Worm (Caenorhabditis elegans): ENCODE measurements around the gene alh-6.
A peak's percentile ranks its signal among the peaks of the same experiment; 100 is the strongest.

DNA sequence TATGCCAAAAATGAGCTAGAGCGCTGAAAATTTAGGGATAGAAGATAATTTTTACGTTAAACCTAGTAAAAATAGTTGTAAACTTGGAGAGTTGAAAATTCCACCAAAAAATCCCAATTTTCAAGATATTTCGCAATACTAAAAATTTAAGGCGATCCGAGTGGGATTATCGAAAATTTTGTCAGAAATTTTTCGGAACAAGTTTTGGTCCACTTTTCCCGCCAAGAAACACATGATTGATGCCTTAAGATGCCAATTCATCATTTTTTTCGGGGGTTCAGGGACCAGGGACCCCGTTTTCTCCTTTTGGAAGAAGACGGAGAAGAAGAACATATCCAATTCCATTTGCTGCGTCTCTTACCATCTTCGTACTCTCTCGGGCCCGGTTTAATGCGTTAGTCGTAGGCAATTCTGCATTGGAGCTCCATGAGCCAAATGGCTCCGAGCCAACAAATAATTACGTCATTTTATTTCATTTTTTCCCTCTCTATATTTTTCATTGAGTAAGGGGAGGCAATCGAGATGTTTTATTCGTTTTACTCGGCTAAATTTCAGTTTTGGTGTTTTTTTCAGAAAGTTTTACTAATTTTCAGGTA lies 34.7 kb upstream of the alh-6 start:
- no peak for TF ChIP-seq elt-2 (tag; optimal IDR thresholded peaks at IDR 0.05)
- no peak for TF ChIP-seq ceh-82 (tag; optimal IDR thresholded peaks at IDR 0.05)
- no peak for TF ChIP-seq zag-1 (tag; optimal IDR thresholded peaks at IDR 0.05)
- TF ChIP-seq fos-1 (tag; optimal IDR thresholded peaks at IDR 0.05): no peak
- TF ChIP-seq unc-62 (GFP tag; optimal IDR thresholded peaks at IDR 0.05): peak; percentile 29
- TF ChIP-seq snpc-4 (tag; optimal IDR thresholded peaks at IDR 0.05): no peak
- no peak for TF ChIP-seq R02D3.7 (tag; optimal IDR thresholded peaks at IDR 0.05)
- TF ChIP-seq ceh-9 (tag; optimal IDR thresholded peaks at IDR 0.05): no peak
- TF ChIP-seq egl-27 (tag; optimal IDR thresholded peaks at IDR 0.05): no peak
- TF ChIP-seq lin-39 (tag; optimal IDR thresholded peaks at IDR 0.05): peak; percentile 90
- no peak for TF ChIP-seq tbx-2 (tag; optimal IDR thresholded peaks at IDR 0.05)
- TF ChIP-seq ama-1 (optimal IDR thresholded peaks at IDR 0.05): no peak
- no peak for TF ChIP-seq elt-3 (tag; optimal IDR thresholded peaks at IDR 0.05)
- TF ChIP-seq ceh-28 (tag; optimal IDR thresholded peaks at IDR 0.05): no peak

Measured in whole organism, L3 larva.